Worm (Caenorhabditis elegans) whole organism, young adult: ENCODE measurements around the gene C44B12.9.

ENCODE experiments used
- F10E7.11 ChIP-seq: sonication (generic microtip); optimal IDR thresholded peaks from 2 replicates; lab custom pipeline; 2017; ENCODE audit warnings: mild to moderate bottlenecking, missing genetic modification characterization, moderate library complexity, missing compliant biosample characterization
- F57C9.4 ChIP-seq: sonication (generic microtip); optimal IDR thresholded peaks from 2 replicates; lab custom pipeline; 2017; ENCODE audit warnings: mild to moderate bottlenecking, missing genetic modification characterization, missing compliant biosample characterization
- Y95B8A.8 ChIP-seq: fragments of 200-800 bp; sonication (Bioruptor generic); IDR thresholded peaks from 2 replicates; pipeline ENCODE4 v1.3.6; 2022; ENCODE audit warnings: missing genetic modification reagents, missing genetic modification characterization, missing compliant biosample characterization
- attf-6 ChIP-seq: fragments of 200-800 bp; sonication (Bioruptor generic); IDR thresholded peaks from 2 replicates; pipeline ENCODE4 v1.3.6; 2022; ENCODE audit warnings: missing genetic modification reagents, missing genetic modification characterization, missing compliant biosample characterization
- ceh-91 ChIP-seq: fragments of 200-800 bp; sonication (Bioruptor generic); IDR thresholded peaks from 2 replicates; pipeline ENCODE4 v1.3.6; 2022; ENCODE audit warnings: missing genetic modification reagents, missing genetic modification characterization, missing compliant biosample characterization
- chd-7 ChIP-seq: sonication (generic microtip); optimal IDR thresholded peaks from 2 replicates; lab custom pipeline; 2016; ENCODE audit warnings: mild to moderate bottlenecking, missing genetic modification characterization, moderate library complexity, missing compliant biosample characterization
- egl-44 ChIP-seq: fragments of 200-800 bp; sonication (Bioruptor generic); IDR thresholded peaks from 2 replicates; pipeline ENCODE4 v1.3.6; 2022; ENCODE audit warnings: missing genetic modification reagents, missing genetic modification characterization, missing compliant biosample characterization
- hmg-1.2 ChIP-seq: fragments of 200-800 bp; sonication (Bioruptor generic); IDR thresholded peaks from 2 replicates; pipeline ENCODE4 v1.3.6; 2022; ENCODE audit warnings: missing genetic modification reagents, missing genetic modification characterization, missing compliant biosample characterization
- hmg-20 ChIP-seq: fragments of 200-800 bp; sonication (Bioruptor generic); IDR thresholded peaks from 2 replicates; pipeline ENCODE4 v1.3.6; 2022; ENCODE audit warnings: missing genetic modification reagents, missing genetic modification characterization, missing compliant biosample characterization
- snpc-4 ChIP-seq, 5 experiments: fragments of 150-350 bp in 1 of 5; sonication (generic microtip) in 4 of 5; optimal IDR thresholded peaks; 2 replicates each; lab custom pipeline; 2014 to 2018; ENCODE audit warnings: missing genetic modification characterization in 5 of 5, missing biosample characterization in 3 of 5, antibody characterized with exemption in 2 of 5, mild to moderate bottlenecking in 2 of 5, missing compliant biosample characterization in 2 of 5, missing genotype in 2 of 5, moderate library complexity in 2 of 5, missing genetic modification reagents in 1 of 5
- ztf-3 ChIP-seq: fragments of 200-800 bp; sonication (Bioruptor generic); optimal IDR thresholded peaks from 2 replicates; lab custom pipeline; 2018; ENCODE audit warnings: mild to moderate bottlenecking, missing genetic modification characterization, missing compliant biosample characterization

DNA sequence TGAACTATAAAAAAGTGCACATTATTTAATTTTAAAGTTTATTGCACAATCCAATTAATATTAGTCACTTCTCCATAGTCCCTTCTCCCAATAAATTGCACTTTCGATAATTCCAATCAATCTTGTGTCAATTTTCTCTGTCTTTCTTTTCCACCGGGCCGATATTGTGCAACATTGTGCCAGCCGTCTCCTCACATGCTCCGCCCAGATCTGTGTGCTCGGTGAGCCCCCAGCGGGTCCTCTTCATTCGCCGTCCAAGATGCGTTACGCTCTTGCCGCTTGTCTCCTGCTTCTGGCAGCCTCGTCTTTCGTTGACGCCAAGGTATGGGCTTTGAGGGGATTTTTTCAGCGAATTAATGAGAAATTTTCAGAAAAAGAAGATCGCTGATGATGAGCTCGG lies 2.8 kb upstream of the C44B12.9 start, which contains the start of gene ost-1:
- TF ChIP-seq egl-44 (no peak), hmg-1.2 (GFP tag; lab: Robert Waterston, UW) (no peak), F10E7.11 (tag; lab: Kevin White, UChicago) (no peak), attf-6 (GFP tag; lab: Robert Waterston, UW) (no peak), snpc-4 (GFP tag; optimal IDR thresholded peaks at IDR 0.05; lab: Kevin White, UChicago) (no peak), snpc-4 (tag; optimal IDR thresholded peaks at IDR 0.05; lab: Kevin White, UChicago) (no peak), hmg-20 (GFP tag; lab: Robert Waterston, UW) (no peak), chd-7 (tag; lab: Kevin White, UChicago) (no peak), F57C9.4 (tag; lab: Kevin White, UChicago) (no peak), Y95B8A.8 (no peak), ztf-3 (GFP tag; lab: Kevin White, UChicago) (no peak), ceh-91 (GFP tag; lab: Robert Waterston, UW) (no peak)
